Fruit fly (Drosophila melanogaster) whole organism, embryonic: ENCODE measurements around the gene Polr3F.

ENCODE experiments used
- BEAF-32 ChIP-seq: fragments of 200-800 bp; sonication (Bioruptor generic); optimal IDR thresholded peaks from 3 replicates; lab custom pipeline; 2017; ENCODE audit warnings: missing biosample characterization, missing genetic modification characterization, mild to moderate bottlenecking, moderate library complexity, missing genetic modification reagents
- Bteb2 ChIP-seq: fragments of 200-800 bp; sonication (Bioruptor generic); optimal IDR thresholded peaks from 2 replicates; lab custom pipeline; 2016; ENCODE audit warnings: missing biosample characterization, missing genetic modification characterization
- CG10431 ChIP-seq: fragments of 200-800 bp; sonication (Bioruptor generic); optimal IDR thresholded peaks from 3 replicates; lab custom pipeline; 2018; ENCODE audit warnings: missing biosample characterization, mild to moderate bottlenecking, missing genetic modification characterization
- CG11456 ChIP-seq: fragments of 200-800 bp; sonication (Bioruptor generic); IDR thresholded peaks from 3 replicates; pipeline ENCODE4 v1.3.6; 2022; ENCODE audit warnings: missing biosample characterization, missing genetic modification characterization
- CG12659 ChIP-seq: fragments of 200-800 bp; sonication (Bioruptor generic); optimal IDR thresholded peaks from 3 replicates; lab custom pipeline; 2017; ENCODE audit warnings: mild to moderate bottlenecking, missing biosample characterization, missing genetic modification reagents, missing genetic modification characterization
- CG13424 ChIP-seq: fragments of 200-800 bp; sonication (Bioruptor generic); optimal IDR thresholded peaks from 2 replicates; lab custom pipeline; 2019; ENCODE audit warnings: missing biosample characterization, mild to moderate bottlenecking, missing genetic modification characterization, moderate library complexity
- CG13775 ChIP-seq: fragments of 200-800 bp; sonication (Bioruptor generic); optimal IDR thresholded peaks from 3 replicates; lab custom pipeline; 2017; ENCODE audit warnings: missing biosample characterization, mild to moderate bottlenecking, missing genetic modification characterization
- CG13894 ChIP-seq: fragments of 200-800 bp; sonication (Bioruptor generic); optimal IDR thresholded peaks from 3 replicates; lab custom pipeline; 2018; ENCODE audit warnings: missing biosample characterization, mild to moderate bottlenecking, missing genetic modification characterization, moderate library complexity
- CG14860 ChIP-seq: fragments of 200-800 bp; sonication (Bioruptor generic); IDR thresholded peaks from 3 replicates; pipeline ENCODE4 v1.3.6; 2022; ENCODE audit warnings: missing biosample characterization, missing genetic modification characterization; ENCODE audit not compliant: partially characterized antibody
- CG17328 ChIP-seq: fragments of 200-800 bp; sonication (Bioruptor generic); IDR thresholded peaks from 2 replicates; pipeline ENCODE4 v1.3.6; 2022; ENCODE audit warnings: missing biosample characterization, missing genetic modification characterization
- CG18262 ChIP-seq: fragments of 200-800 bp; optimal IDR thresholded peaks from 3 replicates; lab custom pipeline; 2019; ENCODE audit warnings: missing biosample characterization, mild to moderate bottlenecking, missing genetic modification characterization, moderate library complexity
- CG18476 ChIP-seq: fragments of 200-800 bp; sonication (Bioruptor generic); optimal IDR thresholded peaks from 2 replicates; lab custom pipeline; 2016; ENCODE audit warnings: missing biosample characterization, mild to moderate bottlenecking, missing genetic modification characterization
- CG2875 ChIP-seq: fragments of 200-800 bp; sonication (Bioruptor generic); optimal IDR thresholded peaks from 2 replicates; lab custom pipeline; 2017; ENCODE audit warnings: missing biosample characterization, mild to moderate bottlenecking, missing genetic modification characterization, missing genetic modification reagents
- CG3407 ChIP-seq: fragments of 200-800 bp; sonication (Bioruptor generic); optimal IDR thresholded peaks from 2 replicates; lab custom pipeline; 2018; ENCODE audit warnings: missing biosample characterization, mild to moderate bottlenecking, missing genetic modification characterization
- CG4404 ChIP-seq: fragments of 200-800 bp; sonication (Bioruptor generic); IDR thresholded peaks from 2 replicates; pipeline ENCODE4 v1.3.6; 2022; ENCODE audit warnings: missing biosample characterization, missing genetic modification characterization
- CG5245 ChIP-seq: fragments of 200-800 bp; sonication (Bioruptor generic); optimal IDR thresholded peaks from 3 replicates; lab custom pipeline; 2016; ENCODE audit warnings: missing biosample characterization, missing genetic modification characterization
- CG6765 ChIP-seq: fragments of 200-800 bp; sonication (Bioruptor generic); optimal IDR thresholded peaks from 3 replicates; lab custom pipeline; 2017; ENCODE audit warnings: missing biosample characterization, mild to moderate bottlenecking, missing genetic modification characterization
- CG7271 ChIP-seq: fragments of 200-800 bp; sonication (Bioruptor generic); optimal IDR thresholded peaks from 2 replicates; lab custom pipeline; 2018; ENCODE audit warnings: missing biosample characterization, mild to moderate bottlenecking, missing genetic modification characterization, moderate library complexity
- Camta ChIP-seq: fragments of 200-800 bp; sonication (Bioruptor generic); optimal IDR thresholded peaks from 2 replicates; lab custom pipeline; 2016; ENCODE audit warnings: missing biosample characterization, missing genetic modification characterization
- Chrac-16 ChIP-seq: fragments of 200-800 bp; sonication (Bioruptor generic); optimal IDR thresholded peaks from 3 replicates; lab custom pipeline; 2016; ENCODE audit warnings: missing biosample characterization, missing genetic modification characterization
- CoRest ChIP-seq: fragments of 200-800 bp; sonication (Bioruptor generic); optimal IDR thresholded peaks from 3 replicates; lab custom pipeline; 2018; ENCODE audit warnings: missing biosample characterization, mild to moderate bottlenecking, missing genetic modification characterization, moderate library complexity
- Fer3 ChIP-seq: fragments of 200-800 bp; sonication (Bioruptor generic); optimal IDR thresholded peaks from 2 replicates; lab custom pipeline; 2018; ENCODE audit warnings: missing biosample characterization, mild to moderate bottlenecking, missing genetic modification characterization, moderate library complexity
- HLH4C ChIP-seq: fragments of 200-800 bp; sonication (Bioruptor generic); IDR thresholded peaks from 3 replicates; pipeline ENCODE4 v1.3.6; 2022; ENCODE audit warnings: missing biosample characterization, missing genetic modification characterization; ENCODE audit not compliant: partially characterized antibody
- Hr51 ChIP-seq, 2 experiments: fragments of 200-800 bp; sonication (Bioruptor generic); optimal IDR thresholded peaks; 2 replicates in 1 of 2; 3 replicates in 1 of 2; lab custom pipeline; 2016 to 2018; ENCODE audit warnings: missing biosample characterization in 2 of 2, missing genetic modification characterization in 2 of 2, mild to moderate bottlenecking in 1 of 2, moderate library complexity in 1 of 2
- Lhr ChIP-seq: fragments of 200-800 bp; sonication (Bioruptor generic); optimal IDR thresholded peaks from 3 replicates; lab custom pipeline; 2017; ENCODE audit warnings: mild to moderate bottlenecking, missing biosample characterization, missing genetic modification reagents, missing genetic modification characterization
- Mad ChIP-seq: fragments of 200-800 bp; sonication (Bioruptor generic); optimal IDR thresholded peaks from 2 replicates; lab custom pipeline; 2016; ENCODE audit warnings: missing biosample characterization, missing genetic modification characterization
- Mes4 ChIP-seq: fragments of 200-800 bp; sonication (Bioruptor generic); optimal IDR thresholded peaks from 2 replicates; lab custom pipeline; 2016; ENCODE audit warnings: missing biosample characterization, missing genetic modification characterization
- Myb ChIP-seq: fragments of 200-800 bp; sonication (Bioruptor generic); optimal IDR thresholded peaks from 2 replicates; lab custom pipeline; 2016; ENCODE audit warnings: missing biosample characterization, missing genetic modification characterization
- NK7.1 ChIP-seq: fragments of 200-800 bp; sonication (Bioruptor generic); optimal IDR thresholded peaks from 3 replicates; lab custom pipeline; 2016; ENCODE audit warnings: missing biosample characterization, missing genetic modification characterization
- Six4 ChIP-seq: fragments of 200-800 bp; sonication (Bioruptor generic); optimal IDR thresholded peaks from 2 replicates; lab custom pipeline; 2016; ENCODE audit warnings: missing biosample characterization, missing genetic modification characterization
- Stat92E ChIP-seq, 3 experiments: fragments of >200 bp in 2 of 3; fragments of 200-800 bp in 1 of 3; sonication (Bioruptor generic) in 1 of 3; optimal IDR thresholded peaks; 2 replicates each; lab custom pipeline; 2017 to 2019; ENCODE audit warnings: missing biosample characterization in 3 of 3, missing genetic modification characterization in 3 of 3, mild to moderate bottlenecking in 1 of 3, moderate library complexity in 1 of 3
- az2 ChIP-seq: fragments of 200-800 bp; sonication (Bioruptor generic); optimal IDR thresholded peaks from 3 replicates; lab custom pipeline; 2016; ENCODE audit warnings: missing biosample characterization, missing genetic modification characterization
- chn ChIP-seq: fragments of 200-800 bp; sonication (Bioruptor generic); optimal IDR thresholded peaks from 2 replicates; lab custom pipeline; 2016; ENCODE audit warnings: missing biosample characterization, missing genetic modification characterization
- croc ChIP-seq: fragments of 200-800 bp; sonication (Bioruptor generic); conservative IDR thresholded peaks from 3 replicates; pipeline ENCODE4 v1.3.6; 2022; ENCODE audit warnings: missing biosample characterization, missing genetic modification characterization
- da ChIP-seq: fragments of 200-800 bp; sonication (Bioruptor generic); optimal IDR thresholded peaks from 2 replicates; lab custom pipeline; 2016; ENCODE audit warnings: missing biosample characterization, missing genetic modification characterization
- dmrt11E ChIP-seq: fragments of 200-800 bp; sonication (Bioruptor generic); optimal IDR thresholded peaks from 3 replicates; lab custom pipeline; 2018; ENCODE audit warnings: missing biosample characterization, mild to moderate bottlenecking, missing genetic modification characterization, moderate library complexity
- gsb ChIP-seq: fragments of 200-800 bp; sonication (Bioruptor generic); IDR thresholded peaks from 2 replicates; pipeline ENCODE4 v1.3.6; 2022; ENCODE audit warnings: missing biosample characterization, missing genetic modification characterization
- hth ChIP-seq: fragments of >200 bp; optimal IDR thresholded peaks from 2 replicates; lab custom pipeline; 2017; ENCODE audit warnings: inconsistent platforms
- odd ChIP-seq: fragments of 200-800 bp; sonication (Bioruptor generic); optimal IDR thresholded peaks from 2 replicates; lab custom pipeline; 2017; ENCODE audit warnings: missing biosample characterization, mild to moderate bottlenecking, missing genetic modification characterization
- row ChIP-seq: fragments of 200-800 bp; sonication (Bioruptor generic); IDR thresholded peaks from 3 replicates; pipeline ENCODE4 v1.3.6; 2022; ENCODE audit warnings: missing biosample characterization, missing genetic modification characterization
- sc ChIP-seq, 3 experiments: fragments of >200 bp in 2 of 3; fragments of 200-800 bp in 1 of 3; sonication (Bioruptor generic) in 1 of 3; optimal IDR thresholded peaks; 2 replicates in 2 of 3; 3 replicates in 1 of 3; lab custom pipeline; 2017; ENCODE audit warnings: mild to moderate bottlenecking in 1 of 3, missing biosample characterization in 1 of 3, missing genetic modification characterization in 1 of 3, missing genetic modification reagents in 1 of 3
- sens ChIP-seq: fragments of 200-800 bp; sonication (Bioruptor generic); peaks from one replicate; lab custom pipeline; 2016; ENCODE audit warnings: missing biosample characterization, missing genetic modification characterization
- stwl ChIP-seq: fragments of 200-800 bp; sonication (Bioruptor generic); optimal IDR thresholded peaks from 3 replicates; lab custom pipeline; 2018; ENCODE audit warnings: missing biosample characterization, mild to moderate bottlenecking, missing genetic modification characterization, moderate library complexity
- tna ChIP-seq: fragments of 200-800 bp; sonication (Bioruptor generic); IDR thresholded peaks from 2 replicates; pipeline ENCODE4 v1.3.6; 2022; ENCODE audit warnings: missing biosample characterization, missing genetic modification characterization; ENCODE audit not compliant: partially characterized antibody
- toy ChIP-seq: fragments of 200-800 bp; sonication (Bioruptor generic); IDR thresholded peaks from 2 replicates; pipeline ENCODE4 v1.3.6; 2022; ENCODE audit warnings: missing biosample characterization, missing genetic modification characterization
- ttk ChIP-seq: fragments of 200-800 bp; sonication (Bioruptor generic); IDR thresholded peaks from 2 replicates; pipeline ENCODE4 v2.1.2; 2022; ENCODE audit warnings: missing biosample characterization, missing genetic modification characterization
- tup ChIP-seq: fragments of 200-800 bp; sonication (Bioruptor generic); optimal IDR thresholded peaks from 2 replicates; lab custom pipeline; 2016; ENCODE audit warnings: missing biosample characterization, mild to moderate bottlenecking, missing genetic modification characterization, moderate library complexity
- unpg ChIP-seq: fragments of 200-800 bp; sonication (Bioruptor generic); optimal IDR thresholded peaks from 3 replicates; lab custom pipeline; 2018; ENCODE audit warnings: missing biosample characterization, mild to moderate bottlenecking, missing genetic modification characterization, moderate library complexity
- vfl ChIP-seq: fragments of 200-800 bp; sonication (Bioruptor generic); optimal IDR thresholded peaks from 2 replicates; lab custom pipeline; 2016; ENCODE audit warnings: missing biosample characterization, missing genetic modification characterization
- vnd ChIP-seq: fragments of 200-800 bp; sonication (Bioruptor generic); IDR thresholded peaks from 3 replicates; pipeline ENCODE4 v1.3.6; 2022; ENCODE audit warnings: missing biosample characterization, missing genetic modification characterization; ENCODE audit not compliant: partially characterized antibody

Polr3F gene

DNA sequence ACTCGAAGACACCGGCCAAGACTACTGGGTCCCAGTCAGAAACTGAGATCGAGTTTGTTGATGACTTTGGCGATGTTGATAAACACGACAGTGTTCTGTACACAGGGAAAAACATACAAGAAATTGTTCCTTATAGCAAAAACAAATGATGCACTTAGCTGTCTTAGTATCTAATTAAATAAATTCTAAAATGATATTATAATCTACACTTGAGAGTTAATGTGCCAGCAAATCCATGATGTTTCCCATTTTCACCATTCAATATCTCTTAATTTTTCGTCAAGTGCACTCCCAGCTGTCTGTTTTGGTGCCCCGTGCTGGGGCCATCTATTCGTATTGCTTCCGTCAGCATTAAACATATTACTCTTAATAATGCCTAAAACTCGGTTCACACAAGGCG lies 33.1 kb upstream of the Polr3F start (continued):
- TF ChIP-seq Six4 (GFP tag; lab: Kevin White, UChicago) = no peak
- TF ChIP-seq da (GFP tag; lab: Kevin White, UChicago) = no peak
- TF ChIP-seq Chrac-16 (GFP tag; lab: Kevin White, UChicago) = no peak
- no peak; the same call in 2 of the 3 replicates for TF ChIP-seq croc
- no peak for TF ChIP-seq Fer3
- TF ChIP-seq row (GFP tag; lab: Robert Waterston, UW) = peak; percentile 61; the same call in 2 of the 3 replicates
- TF ChIP-seq CG3407 (GFP tag; lab: Kevin White, UChicago) = no peak
- TF ChIP-seq toy (GFP tag; lab: Robert Waterston, UW) = no peak
- peak; percentile 12 for TF ChIP-seq CG5245 (GFP tag; lab: Kevin White, UChicago)
- no peak for TF ChIP-seq Lhr (GFP tag; lab: Kevin White, UChicago)
- TF ChIP-seq CG18262 (tag; lab: Kevin White, UChicago) = no peak
- no peak for TF ChIP-seq hth (lab: Kevin White, UChicago)
- no peak for TF ChIP-seq sc (optimal IDR thresholded peaks at IDR 0.05; lab: Kevin White, UChicago)
- TF ChIP-seq sc (GFP tag; optimal IDR thresholded peaks at IDR 0.05; lab: Kevin White, UChicago) = no peak
- TF ChIP-seq tup = no peak
- no peak for TF ChIP-seq CG10431
- TF ChIP-seq vfl = no peak
- no peak for TF ChIP-seq CG13894 (tag; lab: Kevin White, UChicago)
- no peak for TF ChIP-seq BEAF-32 (GFP tag; lab: Kevin White, UChicago)
- no peak for TF ChIP-seq CG2875 (GFP tag; lab: Kevin White, UChicago)
- no peak for TF ChIP-seq chn
- TF ChIP-seq CG17328 (GFP tag; lab: Robert Waterston, UW) = peak; percentile 42; the same call in 1 of the 2 replicates
- no peak for TF ChIP-seq Bteb2 (GFP tag; lab: Kevin White, UChicago)
- no peak for TF ChIP-seq HLH4C
- no peak for TF ChIP-seq Hr51 (GFP tag; optimal IDR thresholded peaks at IDR 0.05; lab: Kevin White, UChicago)
- TF ChIP-seq CG12659 (GFP tag; lab: Kevin White, UChicago) = no peak
- TF ChIP-seq Myb (GFP tag; lab: Kevin White, UChicago) = no peak
- TF ChIP-seq stwl (tag; lab: Kevin White, UChicago) = no peak
- no peak for TF ChIP-seq Camta (GFP tag; lab: Kevin White, UChicago)
- TF ChIP-seq CG4404 (GFP tag; lab: Robert Waterston, UW) = no peak
- peak; percentile 14 for TF ChIP-seq CG13775 (GFP tag; lab: Kevin White, UChicago)
- no peak for TF ChIP-seq NK7.1 (GFP tag; lab: Kevin White, UChicago)
- no peak for TF ChIP-seq Stat92E (GFP tag; optimal IDR thresholded peaks at IDR 0.05; lab: Kevin White, UChicago)
- no peak for TF ChIP-seq Mad (GFP tag; lab: Kevin White, UChicago)
- no peak for TF ChIP-seq Mes4 (GFP tag; lab: Kevin White, UChicago)
- no peak for TF ChIP-seq unpg (GFP tag; lab: Kevin White, UChicago)
- peak; percentile 14 for TF ChIP-seq CG18476 (GFP tag; lab: Kevin White, UChicago)
- no peak for TF ChIP-seq CG14860 (GFP tag; lab: Robert Waterston, UW)
- TF ChIP-seq gsb (GFP tag; lab: Robert Waterston, UW) = 0 out of 2 replicates have a peak, but pooled peaks have one; percentile 26
- no peak for TF ChIP-seq az2
- TF ChIP-seq ttk (GFP tag; lab: Robert Waterston, UW) = no peak
- TF ChIP-seq tna = no peak
- TF ChIP-seq CG11456 (GFP tag; lab: Robert Waterston, UW) = peak; percentile 55; the same call in 1 of the 3 replicates
- no peak for TF ChIP-seq dmrt11E (tag; lab: Kevin White, UChicago)
- TF ChIP-seq CG6765 (GFP tag; lab: Kevin White, UChicago) = no peak
- TF ChIP-seq CG7271 (tag; lab: Kevin White, UChicago) = no peak
- TF ChIP-seq CG13424 (tag; lab: Kevin White, UChicago) = no peak
- no peak for TF ChIP-seq odd
- peak; percentile 65 for TF ChIP-seq sens (GFP tag; lab: Kevin White, UChicago)
- TF ChIP-seq CoRest (tag; lab: Kevin White, UChicago) = peak; percentile 18
- TF ChIP-seq vnd (GFP tag; lab: Robert Waterston, UW) = no peak
